Worm (Caenorhabditis elegans) whole organism, L4 larva: ENCODE results near the gene bris-1.

Source experiments
- F49E8.2 ChIP-seq: sonication (generic microtip); optimal IDR thresholded peaks from 2 replicates; lab custom pipeline; 2016; ENCODE audit warnings: missing compliant biosample characterization, mild to moderate bottlenecking, missing genetic modification characterization, borderline replicate concordance
- R02D3.7 ChIP-seq: fragments of 150-350 bp; sonication (generic microtip); optimal IDR thresholded peaks from 3 replicates; lab custom pipeline; 2014; ENCODE audit warnings: missing biosample characterization, missing genetic modification characterization
- T20F7.1 ChIP-seq: fragments of 200-800 bp; sonication (Bioruptor generic); optimal IDR thresholded peaks from 2 replicates; lab custom pipeline; 2018; ENCODE audit warnings: mild to moderate bottlenecking, missing genetic modification characterization, missing compliant biosample characterization
- T26A8.4 ChIP-seq: fragments of 200-800 bp; sonication (Bioruptor generic); IDR thresholded peaks from 2 replicates; pipeline ENCODE4 v1.3.6; 2022; ENCODE audit warnings: missing genetic modification characterization, missing compliant biosample characterization
- Y48G9A.11 ChIP-seq: fragments of 200-800 bp; sonication (Bioruptor generic); IDR thresholded peaks from 2 replicates; pipeline ENCODE4 v1.3.6; 2022; ENCODE audit warnings: missing genetic modification reagents, missing genetic modification characterization, missing compliant biosample characterization
- Y5F2A.4 ChIP-seq: fragments of 200-800 bp; sonication (Bioruptor generic); optimal IDR thresholded peaks from 2 replicates; lab custom pipeline; 2018; ENCODE audit warnings: mild to moderate bottlenecking, missing genetic modification characterization, missing compliant biosample characterization
- ceh-44 ChIP-seq: fragments of 200-800 bp; sonication (Bioruptor generic); IDR thresholded peaks from 2 replicates; pipeline ENCODE4 v1.3.6; 2022; ENCODE audit warnings: missing genetic modification reagents, missing genetic modification characterization, missing compliant biosample characterization
- ces-1 ChIP-seq: fragments of 150-350 bp; sonication (generic microtip); optimal IDR thresholded peaks from 4 replicates; lab custom pipeline; 2014; ENCODE audit warnings: missing biosample characterization, missing genetic modification reagents, missing genetic modification characterization
- cey-2 ChIP-seq: sonication (generic microtip); optimal IDR thresholded peaks from 3 replicates; lab custom pipeline; 2017; ENCODE audit warnings: missing genetic modification characterization, mild to moderate bottlenecking, missing compliant biosample characterization, antibody characterized with exemption, borderline replicate concordance; ENCODE audit not compliant: insufficient read depth
- daf-12 ChIP-seq: fragments of 150-350 bp; optimal IDR thresholded peaks from 2 replicates; lab custom pipeline; 2014; ENCODE audit warnings: missing biosample characterization, missing genetic modification reagents, missing genetic modification characterization
- daf-16 ChIP-seq, 3 experiments: sonication (generic microtip); optimal IDR thresholded peaks; 2 replicates each; lab custom pipeline; 2016 to 2017; ENCODE audit warnings: missing genetic modification characterization in 3 of 3, missing genetic modification reagents in 3 of 3, mild to moderate bottlenecking in 2 of 3, missing compliant biosample characterization in 2 of 3, missing biosample characterization in 1 of 3, moderate library complexity in 1 of 3
- daf-8 ChIP-seq: fragments of 200-800 bp; sonication (Bioruptor generic); IDR thresholded peaks from 2 replicates; pipeline ENCODE4 v1.3.6; 2022; ENCODE audit warnings: missing genetic modification characterization, missing compliant biosample characterization
- dmd-6 ChIP-seq: fragments of 200-800 bp; sonication (Bioruptor generic); IDR thresholded peaks from 2 replicates; pipeline ENCODE4 v1.3.6; 2022; ENCODE audit warnings: missing genetic modification reagents, missing genetic modification characterization, missing compliant biosample characterization
- dmd-8 ChIP-seq: fragments of 200-800 bp; sonication (Bioruptor generic); IDR thresholded peaks from 2 replicates; pipeline ENCODE4 v1.3.6; 2022; ENCODE audit warnings: missing genetic modification characterization, missing compliant biosample characterization
- dmd-9 ChIP-seq: fragments of 200-800 bp; sonication (Bioruptor generic); IDR thresholded peaks from 2 replicates; pipeline ENCODE4 v1.3.6; 2022; ENCODE audit warnings: missing genetic modification reagents, missing genetic modification characterization, missing compliant biosample characterization
- dpl-1 ChIP-seq: fragments of 150-350 bp; optimal IDR thresholded peaks from 2 replicates; lab custom pipeline; 2014; ENCODE audit warnings: missing biosample characterization, missing genetic modification reagents, missing genetic modification characterization
- duxl-1 ChIP-seq: sonication (generic microtip); optimal IDR thresholded peaks from 2 replicates; lab custom pipeline; 2016; ENCODE audit warnings: mild to moderate bottlenecking, missing genetic modification characterization, moderate library complexity, missing compliant biosample characterization; ENCODE audit not compliant: poor library complexity
- dve-1 ChIP-seq: sonication (generic microtip); optimal IDR thresholded peaks from 2 replicates; lab custom pipeline; 2017; ENCODE audit warnings: antibody characterized with exemption, mild to moderate bottlenecking, missing genetic modification characterization, missing compliant biosample characterization; ENCODE audit not compliant: insufficient read depth
- egl-27 ChIP-seq: sonication (generic microtip); optimal IDR thresholded peaks from 3 replicates; lab custom pipeline; 2017; ENCODE audit warnings: missing biosample characterization, missing genetic modification reagents, missing genetic modification characterization
- egl-43 ChIP-seq: fragments of 200-800 bp; sonication (Bioruptor generic); IDR thresholded peaks from 2 replicates; pipeline ENCODE4 v1.3.6; 2022; ENCODE audit warnings: missing genetic modification reagents, missing genetic modification characterization, missing compliant biosample characterization
- fkh-10 ChIP-seq: fragments of 150-350 bp; optimal IDR thresholded peaks from 2 replicates; lab custom pipeline; 2014; ENCODE audit warnings: missing biosample characterization, missing genetic modification reagents, missing genetic modification characterization
- gei-8 ChIP-seq: fragments of 200-800 bp; sonication (Bioruptor generic); optimal IDR thresholded peaks from 2 replicates; lab custom pipeline; 2018; ENCODE audit warnings: mild to moderate bottlenecking, missing genetic modification characterization, missing compliant biosample characterization
- hif-1 ChIP-seq, 2 experiments: sonication (generic microtip); optimal IDR thresholded peaks; 2 replicates each; lab custom pipeline; 2016 to 2017; ENCODE audit warnings: missing compliant biosample characterization in 2 of 2, missing genetic modification characterization in 2 of 2, missing genetic modification reagents in 2 of 2, missing genotype in 2 of 2, mild to moderate bottlenecking in 1 of 2
- lim-7 ChIP-seq: fragments of 200-800 bp; sonication (Bioruptor generic); IDR thresholded peaks from 2 replicates; pipeline ENCODE4 v1.3.6; 2022; ENCODE audit warnings: missing genetic modification characterization, missing compliant biosample characterization
- lin-13 ChIP-seq: fragments of 150-350 bp; optimal IDR thresholded peaks from 2 replicates; lab custom pipeline; 2014; ENCODE audit warnings: missing biosample characterization, missing genetic modification reagents, missing genetic modification characterization
- lin-15B ChIP-seq: fragments of 150-350 bp; sonication (generic microtip); optimal IDR thresholded peaks from 3 replicates; lab custom pipeline; 2014; ENCODE audit warnings: missing biosample characterization, missing genetic modification characterization
- lin-38 ChIP-seq: fragments of 200-800 bp; sonication (Bioruptor generic); IDR thresholded peaks from 2 replicates; pipeline ENCODE4 v1.3.6; 2022; ENCODE audit warnings: missing genetic modification reagents, missing genetic modification characterization, missing compliant biosample characterization
- lsy-2 ChIP-seq, 2 experiments: fragments of 150-350 bp in 1 of 2; sonication (generic microtip) in 1 of 2; optimal IDR thresholded peaks; 2 replicates each; lab custom pipeline; 2014 to 2017; ENCODE audit warnings: missing biosample characterization in 2 of 2, missing genetic modification characterization in 2 of 2
- madf-9 ChIP-seq: fragments of 200-800 bp; sonication (Bioruptor generic); conservative IDR thresholded peaks from 2 replicates; pipeline ENCODE4 v1.3.6; 2022; ENCODE audit warnings: missing genetic modification reagents, missing genetic modification characterization, missing compliant biosample characterization
- mep-1 ChIP-seq: fragments of 150-350 bp; sonication (generic microtip); optimal IDR thresholded peaks from 3 replicates; lab custom pipeline; 2014; ENCODE audit warnings: missing biosample characterization, missing genetic modification characterization
- mes-2 ChIP-seq: sonication (generic microtip); optimal IDR thresholded peaks from 2 replicates; lab custom pipeline; 2016; ENCODE audit warnings: missing genotype, mild to moderate bottlenecking, missing genetic modification characterization, missing compliant biosample characterization; ENCODE audit not compliant: poor library complexity, severe bottlenecking
- mxl-2 ChIP-seq: fragments of 200-800 bp; sonication (Bioruptor generic); conservative IDR thresholded peaks from 2 replicates; pipeline ENCODE4 v1.3.6; 2022; ENCODE audit warnings: missing genetic modification reagents, missing genetic modification characterization, missing compliant biosample characterization
- mxl-3 ChIP-seq: fragments of 200-800 bp; sonication (Bioruptor generic); optimal IDR thresholded peaks from 2 replicates; lab custom pipeline; 2018; ENCODE audit warnings: mild to moderate bottlenecking, missing genetic modification characterization, missing compliant biosample characterization
- nhr-102 ChIP-seq: sonication (generic microtip); optimal IDR thresholded peaks from 2 replicates; lab custom pipeline; 2016; ENCODE audit warnings: mild to moderate bottlenecking, missing genetic modification characterization, moderate library complexity, missing compliant biosample characterization
- nhr-11 ChIP-seq: fragments of 150-350 bp; optimal IDR thresholded peaks from 2 replicates; lab custom pipeline; 2014; ENCODE audit warnings: missing biosample characterization, missing genetic modification characterization
- nhr-111 ChIP-seq: fragments of 200-800 bp; sonication (Bioruptor generic); optimal IDR thresholded peaks from 2 replicates; lab custom pipeline; 2018; ENCODE audit warnings: mild to moderate bottlenecking, missing genetic modification characterization, missing compliant biosample characterization
- nhr-28 ChIP-seq: fragments of 150-350 bp; optimal IDR thresholded peaks from 2 replicates; lab custom pipeline; 2014; ENCODE audit warnings: missing biosample characterization, missing genetic modification characterization
- nhr-6 ChIP-seq: fragments of 150-350 bp; optimal IDR thresholded peaks from 2 replicates; lab custom pipeline; 2014; ENCODE audit warnings: missing biosample characterization, missing genetic modification characterization
- rbr-2 ChIP-seq: sonication (generic microtip); optimal IDR thresholded peaks from 2 replicates; lab custom pipeline; 2016; ENCODE audit warnings: missing genotype, missing genetic modification characterization, missing compliant biosample characterization
- snpc-4 ChIP-seq: fragments of 150-350 bp; optimal IDR thresholded peaks from 2 replicates; lab custom pipeline; 2014; ENCODE audit warnings: missing biosample characterization, missing genetic modification characterization
- spr-1 ChIP-seq: sonication (generic microtip); optimal IDR thresholded peaks from 2 replicates; lab custom pipeline; 2016; ENCODE audit warnings: mild to moderate bottlenecking, missing genetic modification characterization, missing compliant biosample characterization
- spr-3 ChIP-seq: fragments of 200-800 bp; sonication (Bioruptor generic); optimal IDR thresholded peaks from 2 replicates; lab custom pipeline; 2018; ENCODE audit warnings: mild to moderate bottlenecking, missing genetic modification characterization, missing compliant biosample characterization
- tag-97 ChIP-seq: fragments of 200-800 bp; sonication (Bioruptor generic); IDR thresholded peaks from 2 replicates; pipeline ENCODE4 v1.3.6; 2022; ENCODE audit warnings: missing genetic modification characterization, missing compliant biosample characterization
- unc-130 ChIP-seq: sonication (generic microtip); optimal IDR thresholded peaks from 2 replicates; lab custom pipeline; 2016; ENCODE audit warnings: missing genetic modification reagents, missing genetic modification characterization, missing compliant biosample characterization
- unc-39 ChIP-seq: sonication (generic microtip); optimal IDR thresholded peaks from 2 replicates; lab custom pipeline; 2017; ENCODE audit warnings: missing biosample characterization, missing genetic modification characterization
- unc-62 ChIP-seq, 3 experiments: fragments of 150-350 bp in 1 of 3; sonication (generic microtip); optimal IDR thresholded peaks in 2 of 3; peaks in 1 of 3; 1 replicate in 1 of 3; 2 replicates in 2 of 3; lab custom pipeline; 2014 to 2017; ENCODE audit warnings: missing biosample characterization in 3 of 3, missing genetic modification characterization in 3 of 3, missing genetic modification reagents in 3 of 3, missing genotype in 1 of 3
- zfp-2 ChIP-seq: sonication (generic microtip); optimal IDR thresholded peaks from 2 replicates; lab custom pipeline; 2016; ENCODE audit warnings: mild to moderate bottlenecking, missing genetic modification characterization, missing compliant biosample characterization
- zip-11 ChIP-seq: fragments of 200-800 bp; sonication (Bioruptor generic); IDR thresholded peaks from 2 replicates; pipeline ENCODE4 v1.3.6; 2022; ENCODE audit warnings: missing genetic modification characterization, missing compliant biosample characterization
- zip-2 ChIP-seq: fragments of 150-350 bp; optimal IDR thresholded peaks from 2 replicates; lab custom pipeline; 2014; ENCODE audit warnings: missing biosample characterization, missing genetic modification characterization
- ztf-7 ChIP-seq: fragments of 150-350 bp; optimal IDR thresholded peaks from 2 replicates; lab custom pipeline; 2014; ENCODE audit warnings: missing biosample characterization, missing genetic modification characterization

The bris-1 gene

ce11 chrIV:3803252-3803651 is 15.9 kb downstream of the bris-1 start, which contains the start of the genes algn-14 and M02B7.2:
Gene algn-14, minus strand, starts transcription at chrIV:3803426.
Gene M02B7.2, plus strand, starts transcription at chrIV:3803581.
- peak; percentile 25; the same call in 1 of the 2 replicates for TF ChIP-seq madf-9 (GFP tag; lab: Robert Waterston, UW)
- no peak for TF ChIP-seq cey-2 (tag; lab: Kevin White, UChicago)
- no peak for TF ChIP-seq daf-16 (GFP tag; optimal IDR thresholded peaks at IDR 0.05; lab: Kevin White, UChicago)
- TF ChIP-seq daf-16 (tag; optimal IDR thresholded peaks at IDR 0.05; lab: Kevin White, UChicago) = peak; percentile 60
- no peak for TF ChIP-seq zfp-2 (tag; lab: Kevin White, UChicago)
- TF ChIP-seq R02D3.7 (tag; lab: Kevin White, UChicago) = peak; percentile 81
- TF ChIP-seq nhr-6 (tag; lab: Kevin White, UChicago) = peak; percentile 34
- peak; percentile 55 for TF ChIP-seq mep-1 (tag; lab: Kevin White, UChicago)
- no peak for TF ChIP-seq unc-39
- TF ChIP-seq ceh-44 (GFP tag; lab: Robert Waterston, UW) = no peak
- TF ChIP-seq unc-130 (GFP tag; lab: Kevin White, UChicago) = peak; percentile 71
- no peak for TF ChIP-seq T20F7.1
- peak; percentile 98 for TF ChIP-seq mes-2
- TF ChIP-seq dmd-9 = no peak
- peak; percentile 42 for TF ChIP-seq ztf-7 (tag; lab: Kevin White, UChicago)
- TF ChIP-seq T26A8.4 (GFP tag; lab: Robert Waterston, UW) = no peak
- TF ChIP-seq spr-3 = no peak
- peak in 1 of 2 experiments; percentile 81 for TF ChIP-seq hif-1 (tag; optimal IDR thresholded peaks at IDR 0.05; lab: Kevin White, UChicago)
- TF ChIP-seq lim-7 = no peak
- peak; percentile 49 for TF ChIP-seq nhr-102
- peak; percentile 69 for TF ChIP-seq dpl-1 (GFP tag; lab: Kevin White, UChicago)
- no peak for TF ChIP-seq duxl-1
- TF ChIP-seq spr-1 = no peak
- no peak for TF ChIP-seq lin-15B
- TF ChIP-seq ces-1 (GFP tag; lab: Kevin White, UChicago) = no peak
- peak; percentile 47; the same call in 1 of the 2 replicates for TF ChIP-seq dmd-6 (GFP tag; lab: Robert Waterston, UW)
- TF ChIP-seq unc-62 (GFP tag; optimal IDR thresholded peaks at IDR 0.05 in 1 of 2; lab: Kevin White, UChicago) = peak in 1 of 2 experiments; percentile 68
- TF ChIP-seq unc-62 (tag; optimal IDR thresholded peaks at IDR 0.05; lab: Kevin White, UChicago) = no peak
- TF ChIP-seq nhr-28 (tag; lab: Kevin White, UChicago) = peak; percentile 5
- TF ChIP-seq zip-2 = no peak
- no peak for TF ChIP-seq fkh-10 (GFP tag; lab: Kevin White, UChicago)
- TF ChIP-seq dve-1 (tag; lab: Kevin White, UChicago) = peak; percentile 59
- TF ChIP-seq egl-43 = no peak
- no peak for TF ChIP-seq Y5F2A.4 (GFP tag; lab: Kevin White, UChicago)
- TF ChIP-seq nhr-11 (tag; lab: Kevin White, UChicago) = peak; percentile 11
- TF ChIP-seq F49E8.2 (tag; lab: Kevin White, UChicago) = no peak
- no peak for TF ChIP-seq zip-11
- no peak for TF ChIP-seq lin-13
- no peak for TF ChIP-seq egl-27 (tag; lab: Kevin White, UChicago)
- peak in 1 of 2 experiments; percentile 83 for TF ChIP-seq lsy-2 (tag; optimal IDR thresholded peaks at IDR 0.05; lab: Kevin White, UChicago)
- TF ChIP-seq daf-8 = no peak
- no peak for TF ChIP-seq gei-8 (GFP tag; lab: Kevin White, UChicago)
- TF ChIP-seq mxl-3 = no peak
- TF ChIP-seq dmd-8 (GFP tag; lab: Robert Waterston, UW) = no peak
- TF ChIP-seq nhr-111 (GFP tag; lab: Kevin White, UChicago) = no peak
- TF ChIP-seq snpc-4 = no peak
- peak; percentile 49 for TF ChIP-seq lin-38 (GFP tag; lab: Robert Waterston, UW)
- no peak for TF ChIP-seq Y48G9A.11 (GFP tag; lab: Robert Waterston, UW)
- TF ChIP-seq mxl-2 (GFP tag; lab: Robert Waterston, UW) = no peak
- no peak for TF ChIP-seq daf-12 (tag; lab: Kevin White, UChicago)
- no peak for TF ChIP-seq rbr-2 (tag; lab: Kevin White, UChicago)
- TF ChIP-seq tag-97 (GFP tag; lab: Robert Waterston, UW) = no peak
